Fruit fly (Drosophila melanogaster): ENCODE data around the gene Taf13.

The Taf13 gene

DNA sequence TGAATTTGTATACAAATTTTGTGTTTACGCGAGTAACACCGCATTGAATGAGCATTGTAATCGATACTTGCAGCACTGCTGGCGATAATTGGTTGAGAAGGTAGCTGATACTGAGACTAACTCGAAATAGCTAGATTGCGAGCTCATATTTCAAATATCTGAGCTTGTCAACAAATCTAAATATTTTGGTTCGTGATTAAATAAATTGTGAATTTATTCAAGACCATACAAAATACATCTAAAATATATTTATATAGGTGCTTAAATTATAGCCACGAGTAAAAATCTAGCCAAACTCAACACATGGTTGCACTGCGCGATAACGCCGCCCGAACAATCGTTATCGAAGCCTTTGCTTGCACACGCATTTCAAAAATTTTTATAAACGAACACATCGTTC, at the start of gene Taf13, which contains the start of gene nesd (continued):
- TF ChIP-seq CG1832 (GFP tag; optimal IDR thresholded peaks at IDR 0.05): no peak
- TF ChIP-seq phol (tag; optimal IDR thresholded peaks at IDR 0.05): peak; percentile 64
- no peak for TF ChIP-seq bigmax (GFP tag; optimal IDR thresholded peaks at IDR 0.05)
- no peak for TF ChIP-seq wor (GFP tag; IDR thresholded peaks at IDR 0.05)
- no peak for TF ChIP-seq chn (GFP tag; optimal IDR thresholded peaks at IDR 0.05)
- peak; percentile 24 for TF ChIP-seq pho (GFP tag; optimal IDR thresholded peaks at IDR 0.05)
- TF ChIP-seq CrebB (tag; optimal IDR thresholded peaks at IDR 0.05): no peak
- TF ChIP-seq insv (GFP tag; optimal IDR thresholded peaks at IDR 0.05): peak in 1 of 2 experiments; percentile 25
- no peak for TF ChIP-seq gcm2 (GFP tag; optimal IDR thresholded peaks at IDR 0.05)
- peak; percentile 29 for TF ChIP-seq CG1603 (tag; optimal IDR thresholded peaks at IDR 0.05)
- TF ChIP-seq sqz (GFP tag; optimal IDR thresholded peaks at IDR 0.05): no peak
- TF ChIP-seq sd (tag; optimal IDR thresholded peaks at IDR 0.05): peak; percentile 27
- no peak for TF ChIP-seq yki (optimal IDR thresholded peaks at IDR 0.05)
- no peak for TF ChIP-seq CG32532 (GFP tag; IDR thresholded peaks at IDR 0.05)
- no peak for TF ChIP-seq C15 (GFP tag; IDR thresholded peaks at IDR 0.05)
- peak; percentile 1 for TF ChIP-seq Bdp1 (GFP tag; optimal IDR thresholded peaks at IDR 0.05)
- no peak for TF ChIP-seq eyg (GFP tag; optimal IDR thresholded peaks at IDR 0.05)
- peak; percentile 81 for TF ChIP-seq Med (GFP tag)
- no peak for TF ChIP-seq CG13296 (GFP tag; optimal IDR thresholded peaks at IDR 0.05)
- TF ChIP-seq B-H1 (GFP tag; IDR thresholded peaks at IDR 0.05): no peak
- no peak for TF ChIP-seq CG8359 (GFP tag; optimal IDR thresholded peaks at IDR 0.05; ENCODE audit: borderline replicate concordance)
- peak; percentile 36 for TF ChIP-seq dm (GFP tag; optimal IDR thresholded peaks at IDR 0.05)
- peak; percentile 92 for TF ChIP-seq Sin3A (optimal IDR thresholded peaks at IDR 0.05)
- TF ChIP-seq lola (GFP tag; optimal IDR thresholded peaks at IDR 0.05): peak in 1 of 3 experiments; percentile 46
- TF ChIP-seq CG17361 (GFP tag; IDR thresholded peaks at IDR 0.05): peak; percentile 77
- TF ChIP-seq pb (GFP tag; optimal IDR thresholded peaks at IDR 0.05): no peak
- no peak; the same call in 2 of the 3 replicates for TF ChIP-seq Dbx (GFP tag; IDR thresholded peaks at IDR 0.05)
- TF ChIP-seq hbn (GFP tag; IDR thresholded peaks at IDR 0.05; ENCODE audit: partially characterized antibody): peak; percentile 67; the same call in 1 of the 2 replicates
- TF ChIP-seq lbe (GFP tag; optimal IDR thresholded peaks at IDR 0.05): peak; percentile 27
- peak; percentile 42 for TF ChIP-seq zen (tag; optimal IDR thresholded peaks at IDR 0.05)
- TF ChIP-seq CG2120 (GFP tag; optimal IDR thresholded peaks at IDR 0.05): peak; percentile 68
- TF ChIP-seq Asciz (GFP tag; optimal IDR thresholded peaks at IDR 0.05): no peak
- TF ChIP-seq CoRest (tag; optimal IDR thresholded peaks at IDR 0.05): peak; percentile 72
- peak; percentile 75 for TF ChIP-seq unc-4 (GFP tag; IDR thresholded peaks at IDR 0.05; ENCODE audit: partially characterized antibody)
- peak; percentile 46 for TF ChIP-seq Ets97D (GFP tag; optimal IDR thresholded peaks at IDR 0.05)
- TF ChIP-seq zf30C (GFP tag; optimal IDR thresholded peaks at IDR 0.05): no peak
- TF ChIP-seq Dref (GFP tag; IDR thresholded peaks at IDR 0.05): peak; percentile 81
- TF ChIP-seq Vsx1 (GFP tag; optimal IDR thresholded peaks at IDR 0.05): no peak
- TF ChIP-seq CG10209 (GFP tag; optimal IDR thresholded peaks at IDR 0.05): no peak
- TF ChIP-seq CG1792 (GFP tag; optimal IDR thresholded peaks at IDR 0.05): no peak
- TF ChIP-seq CG10321 (GFP tag; IDR thresholded peaks at IDR 0.05): no peak
- no peak for TF ChIP-seq danr (GFP tag; IDR thresholded peaks at IDR 0.05)
- peak; percentile 11 for TF ChIP-seq Chrac-16 (GFP tag; optimal IDR thresholded peaks at IDR 0.05)
- no peak for TF ChIP-seq CG17802 (tag; optimal IDR thresholded peaks at IDR 0.05)
- no peak for TF ChIP-seq CG30431 (GFP tag; optimal IDR thresholded peaks at IDR 0.05)
- TF ChIP-seq CG3726 (GFP tag; IDR thresholded peaks at IDR 0.05): no peak
- no peak; the same call in 1 of the 2 replicates for TF ChIP-seq Adf1 (GFP tag; IDR thresholded peaks at IDR 0.05)
- TF ChIP-seq CG10366 (GFP tag; IDR thresholded peaks at IDR 0.05): no peak
- no peak for TF ChIP-seq Six4 (GFP tag; optimal IDR thresholded peaks at IDR 0.05)
- no peak for TF ChIP-seq al (GFP tag; IDR thresholded peaks at IDR 0.05)
- TF ChIP-seq bowl (GFP tag; IDR thresholded peaks at IDR 0.05): no peak
- no peak for TF ChIP-seq CG6765 (GFP tag; optimal IDR thresholded peaks at IDR 0.05)
